Fruit fly (Drosophila melanogaster): Measurements from ENCODE around the gene RpL21.

- TF ChIP-seq pan (optimal IDR thresholded peaks at IDR 0.05) (no peak), EcR (GFP tag; optimal IDR thresholded peaks at IDR 0.05) (no peak)
Measured at dm6 chr2L:22247455-22248058, at the start of gene RpL21.
